Fruit fly (Drosophila melanogaster) ovary, adult (tissue): ENCODE data around the gene kra.

Experiments used
- CG17801 ChIP-seq: fragments of 200-800 bp; optimal IDR thresholded peaks from 2 replicates; lab custom pipeline; 2019; ENCODE audit warnings: missing biosample characterization, mild to moderate bottlenecking, missing genetic modification characterization, moderate library complexity; ENCODE audit not compliant: partially characterized antibody

The kra gene

DNA sequence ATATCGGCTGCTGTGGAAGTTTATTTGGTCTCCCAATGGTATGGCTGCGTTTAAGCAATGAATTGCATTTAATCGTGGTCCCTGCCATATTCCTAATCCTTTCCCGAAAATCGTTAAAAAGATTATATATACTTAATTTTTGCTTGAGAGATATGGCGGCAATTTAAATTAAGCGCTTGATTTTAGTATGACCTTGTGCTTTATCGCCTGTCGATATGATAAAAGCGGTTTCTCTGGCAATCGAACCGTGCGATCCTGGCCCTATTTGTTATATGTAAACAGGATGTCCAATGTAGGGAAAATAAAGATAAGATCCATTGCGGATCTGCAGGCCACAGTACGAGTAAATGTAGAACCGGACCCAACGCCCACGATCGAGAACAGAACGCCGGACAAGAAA is 46.1 kb downstream of the kra start, which contains the start of gene Snm1:
Gene Snm1, plus strand, starts transcription at position 233 of the 400 bp plus-strand sequence.
- TF ChIP-seq CG17801 (GFP tag; lab: Kevin White, UChicago): no peak

DNA sequence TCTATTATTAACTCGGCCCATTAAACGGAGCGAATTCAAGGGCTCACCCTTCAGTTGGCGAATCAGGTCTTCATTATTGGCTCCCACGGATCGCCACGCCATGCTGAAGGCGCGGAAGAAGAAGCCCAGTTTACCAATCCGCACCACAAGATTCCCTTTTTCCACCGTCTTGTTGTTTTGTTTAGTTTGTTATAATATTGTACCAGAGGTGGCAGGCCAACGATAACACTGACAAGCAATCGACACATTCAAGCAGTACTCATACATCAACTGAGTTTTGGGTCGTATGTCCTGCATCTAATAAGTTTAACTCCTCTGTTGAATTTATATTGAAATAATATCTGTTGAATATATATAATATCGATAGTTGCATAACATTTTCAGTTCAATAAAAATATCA is 46.9 kb downstream of the kra start, which contains the start of gene Pcmt:
Gene Pcmt, minus strand, starts transcription at position 235 of the 400 bp plus-strand sequence.
- peak; percentile 30 for TF ChIP-seq CG17801 (GFP tag; lab: Kevin White, UChicago)

DNA sequence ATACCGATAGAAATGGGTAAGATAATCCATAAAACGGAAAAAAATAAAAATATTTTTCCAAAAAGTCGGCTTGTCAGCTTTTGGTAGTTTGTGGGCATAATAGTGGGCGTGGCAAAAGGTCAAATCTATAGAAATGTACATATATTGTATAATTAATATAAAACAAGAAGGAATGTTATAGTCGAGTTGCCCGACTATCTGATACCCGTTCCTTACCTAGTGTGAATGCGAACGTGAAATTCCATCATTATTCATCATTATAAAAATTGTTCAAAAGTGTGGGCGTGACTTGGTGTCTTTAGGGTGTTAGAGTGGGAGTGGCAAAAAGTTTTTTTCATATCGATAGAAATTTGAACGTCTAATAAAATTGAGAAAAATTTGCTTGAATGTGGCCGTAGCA is 49.3 kb downstream of the kra start:
- no peak for TF ChIP-seq CG17801 (GFP tag; lab: Kevin White, UChicago)

DNA sequence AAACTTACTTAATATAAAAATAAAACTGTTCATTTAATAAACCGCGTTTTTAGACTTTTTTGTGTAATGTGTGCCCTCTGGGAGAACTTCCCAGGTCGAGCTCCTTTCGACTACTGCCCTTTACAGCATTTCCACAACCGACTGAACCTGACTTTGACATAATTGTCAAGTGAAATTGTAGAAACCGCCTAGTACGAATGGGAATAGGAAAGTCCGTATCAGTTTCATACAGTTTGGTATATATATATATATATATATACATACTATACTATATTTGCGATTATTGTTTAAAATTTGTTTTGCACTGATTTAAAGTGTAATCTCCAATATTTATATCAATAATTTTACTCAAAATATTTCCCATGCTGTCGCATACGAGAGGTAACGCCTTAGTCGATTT is 49.9 kb downstream of the kra start, which contains the start of gene mia:
Gene mia, minus strand, starts transcription at position 101 of the 400 bp plus-strand sequence.
- no peak for TF ChIP-seq CG17801 (GFP tag; lab: Kevin White, UChicago)

DNA sequence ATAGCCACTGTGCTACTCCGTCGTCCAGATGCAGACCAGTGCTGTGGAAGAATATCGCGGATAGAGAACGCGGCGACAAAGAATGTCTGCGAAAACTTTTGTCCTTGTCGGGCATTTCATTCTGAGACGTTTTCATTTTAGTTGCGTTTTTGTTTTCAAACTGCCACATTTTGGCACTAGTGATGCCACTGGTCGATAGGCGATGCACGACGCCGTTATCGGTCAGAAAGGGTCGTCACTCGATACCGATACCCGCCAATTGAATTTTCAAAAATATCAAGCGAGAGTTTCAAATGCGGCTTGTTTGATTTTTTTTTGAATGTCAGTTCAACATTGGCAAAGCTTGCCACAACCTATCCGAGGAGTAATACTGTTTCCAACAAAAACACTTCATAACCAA is 50.5 kb downstream of the kra start:
- no peak for TF ChIP-seq CG17801 (GFP tag; lab: Kevin White, UChicago)

DNA sequence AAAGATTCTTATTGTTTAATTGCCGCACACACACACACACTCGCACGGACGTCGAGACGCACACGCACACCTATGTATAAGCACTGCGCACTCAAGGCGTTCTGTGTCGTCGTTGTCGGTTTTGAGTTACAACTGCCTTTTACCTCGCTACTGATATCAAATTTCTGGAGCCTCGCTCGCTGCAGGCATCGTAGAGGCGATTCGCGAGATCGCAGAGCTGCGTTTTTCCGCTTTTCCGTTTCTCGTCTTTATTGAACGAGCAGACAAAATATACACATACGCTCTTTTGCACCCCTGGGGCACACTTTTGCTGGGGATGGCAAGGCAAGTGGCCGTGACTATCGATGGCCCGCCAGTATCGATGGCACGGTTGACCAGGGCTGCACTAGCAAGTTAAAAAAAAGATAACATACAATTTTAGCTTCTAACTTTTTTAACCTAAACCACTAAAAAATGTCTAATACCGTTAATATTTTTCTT is 53.4 kb downstream of the kra start, which contains the start of gene CG2519:
Gene CG2519, minus strand, starts transcription at position 312 of the 480 bp plus-strand sequence.
- TF ChIP-seq CG17801 (GFP tag; lab: Kevin White, UChicago): peak; percentile 31
